Fruit fly (Drosophila melanogaster): Measurements from ENCODE around the gene Ref1.
A peak's percentile ranks its signal among the peaks of the same experiment; 100 is the strongest.

Gene Ref1

dm6 chr3R:7067092-7067491 is 13.1 kb downstream of the Ref1 start, which contains the start of the genes CG1105 and CG1965 (continued):
- TF ChIP-seq Side (GFP tag; optimal IDR thresholded peaks at IDR 0.05) = peak; percentile 91
- TF ChIP-seq chinmo (GFP tag; IDR thresholded peaks at IDR 0.05; ENCODE audit: partially characterized antibody) = peak; percentile 91; the same call in 2 of the 4 replicates
- TF ChIP-seq p53 (GFP tag; optimal IDR thresholded peaks at IDR 0.05) = peak; percentile 82
- TF ChIP-seq Ets65A (GFP tag) = peak; percentile 99
- TF ChIP-seq CG15269 (tag; optimal IDR thresholded peaks at IDR 0.05) = peak; percentile 91
- TF ChIP-seq CG18764 (GFP tag; optimal IDR thresholded peaks at IDR 0.05) = peak; percentile 93
- peak; percentile 93 for TF ChIP-seq zen (tag; optimal IDR thresholded peaks at IDR 0.05)
- peak; percentile 90 for TF ChIP-seq CG12104 (GFP tag; optimal IDR thresholded peaks at IDR 0.05)
- peak; percentile 93 for TF ChIP-seq CG11456 (GFP tag; IDR thresholded peaks at IDR 0.05)
- peak; percentile 92 for TF ChIP-seq CG14014 (GFP tag; IDR thresholded peaks at IDR 0.05)
- TF ChIP-seq maf-S (GFP tag; optimal IDR thresholded peaks at IDR 0.05) = peak; percentile 92
- TF ChIP-seq pfk (GFP tag; optimal IDR thresholded peaks at IDR 0.05) = no peak
- peak; percentile 75 for TF ChIP-seq CG6765 (GFP tag; optimal IDR thresholded peaks at IDR 0.05)
- peak; percentile 83 for TF ChIP-seq CG11723 (GFP tag; optimal IDR thresholded peaks at IDR 0.05)
- TF ChIP-seq CG10147 (GFP tag; optimal IDR thresholded peaks at IDR 0.05) = peak; percentile 92
- TF ChIP-seq CG11695 (GFP tag; IDR thresholded peaks at IDR 0.05) = peak; percentile 85
- TF ChIP-seq Dp (GFP tag; optimal IDR thresholded peaks at IDR 0.05) = peak; percentile 57
- TF ChIP-seq CG15479 (GFP tag; optimal IDR thresholded peaks at IDR 0.05) = no peak
- peak; percentile 88 for TF ChIP-seq ssp (GFP tag; IDR thresholded peaks at IDR 0.05)
- TF ChIP-seq hb (GFP tag; IDR thresholded peaks at IDR 0.05; ENCODE audit: partially characterized antibody) = peak; percentile 97
- TF ChIP-seq tll (GFP tag; optimal IDR thresholded peaks at IDR 0.05) = peak; percentile 82 to 85
- TF ChIP-seq CG7556 (GFP tag; optimal IDR thresholded peaks at IDR 0.05) = peak; percentile 85
- TF ChIP-seq HLH4C (GFP tag; IDR thresholded peaks at IDR 0.05; ENCODE audit: partially characterized antibody) = peak; percentile 95
- TF ChIP-seq pan (optimal IDR thresholded peaks at IDR 0.05) = no peak
- TF ChIP-seq pan (GFP tag; optimal IDR thresholded peaks at IDR 0.05 in 1 of 2, IDR thresholded peaks at IDR 0.05 in 1 of 2) = peak in 1 of 2 experiments; percentile 93
- peak; percentile 94 for TF ChIP-seq CG9727 (GFP tag; optimal IDR thresholded peaks at IDR 0.05)
- peak; percentile 85 for TF ChIP-seq CG8388 (GFP tag; optimal IDR thresholded peaks at IDR 0.05)
- TF ChIP-seq Neu2 (GFP tag; optimal IDR thresholded peaks at IDR 0.05; ENCODE audit: borderline replicate concordance) = peak; percentile 76
- peak; percentile 62 for TF ChIP-seq grn (GFP tag; optimal IDR thresholded peaks at IDR 0.05)
- peak; percentile 58 for TF ChIP-seq gfzf (GFP tag; optimal IDR thresholded peaks at IDR 0.05)
- TF ChIP-seq sima (GFP tag; optimal IDR thresholded peaks at IDR 0.05) = peak; percentile 74
- TF ChIP-seq cad (GFP tag; optimal IDR thresholded peaks at IDR 0.05) = no peak
- peak; percentile 94 for TF ChIP-seq CG6791 (GFP tag; IDR thresholded peaks at IDR 0.05; ENCODE audit: partially characterized antibody)
- TF ChIP-seq lola (GFP tag; optimal IDR thresholded peaks at IDR 0.05) = peak in 1 of 3 experiments; percentile 93
- peak; percentile 97 for TF ChIP-seq sob (GFP tag; IDR thresholded peaks at IDR 0.05)
- TF ChIP-seq CG13287 (GFP tag; IDR thresholded peaks at IDR 0.05; ENCODE audit: partially characterized antibody) = peak; percentile 100
- TF ChIP-seq HLH3B (GFP tag; IDR thresholded peaks at IDR 0.05) = peak; percentile 90
- TF ChIP-seq toy (GFP tag; IDR thresholded peaks at IDR 0.05) = peak; percentile 74
- peak; percentile 99 for TF ChIP-seq unc-4 (GFP tag; IDR thresholded peaks at IDR 0.05; ENCODE audit: partially characterized antibody)
- TF ChIP-seq ap (GFP tag; IDR thresholded peaks at IDR 0.05) = peak; percentile 86
- peak; percentile 79 for TF ChIP-seq ftz-f1 (GFP tag; optimal IDR thresholded peaks at IDR 0.05)
- TF ChIP-seq B-H1 (GFP tag; IDR thresholded peaks at IDR 0.05) = peak; percentile 92
- TF ChIP-seq CG7357 (GFP tag; IDR thresholded peaks at IDR 0.05) = peak; percentile 83
- TF ChIP-seq row (GFP tag; IDR thresholded peaks at IDR 0.05) = peak; percentile 97
- peak; percentile 72 for TF ChIP-seq CG17612 (GFP tag; IDR thresholded peaks at IDR 0.05)
- peak; percentile 92 for TF ChIP-seq CG10366 (GFP tag; IDR thresholded peaks at IDR 0.05)
- TF ChIP-seq CG11085 (GFP tag; IDR thresholded peaks at IDR 0.05) = peak; percentile 91
- peak; percentile 85 for TF ChIP-seq CG18619 (GFP tag; optimal IDR thresholded peaks at IDR 0.05)
- peak; percentile 93 for TF ChIP-seq CG42726 (GFP tag; IDR thresholded peaks at IDR 0.05; ENCODE audit: partially characterized antibody)
- peak; percentile 81 for TF ChIP-seq sim (GFP tag; IDR thresholded peaks at IDR 0.05)

Measured in whole organism, embryonic.